Worm (Caenorhabditis elegans): ENCODE data around the gene ocr-4.

The ocr-4 gene

DNA sequence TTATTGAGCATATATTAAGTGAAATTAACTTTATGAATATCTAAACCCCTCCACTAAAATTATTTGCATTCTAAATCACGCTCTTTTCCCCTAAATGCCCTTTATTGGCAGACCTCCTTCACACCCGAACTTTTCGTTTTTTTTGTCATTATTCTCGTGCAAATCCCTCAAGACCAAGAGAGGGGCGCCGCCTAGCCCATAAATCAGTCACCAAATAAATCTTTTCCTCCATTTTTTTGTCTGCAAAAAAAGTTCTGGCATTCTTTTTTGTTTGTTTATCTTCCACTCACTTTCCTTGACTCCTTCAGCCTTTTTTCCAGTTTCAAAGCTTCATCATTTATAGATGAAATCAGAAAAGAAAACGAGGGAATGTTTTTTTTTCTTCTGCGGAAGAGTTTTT lies 13.7 kb downstream of the ocr-4 start:
- no peak for TF ChIP-seq unc-62 (GFP tag; optimal IDR thresholded peaks at IDR 0.05)

DNA sequence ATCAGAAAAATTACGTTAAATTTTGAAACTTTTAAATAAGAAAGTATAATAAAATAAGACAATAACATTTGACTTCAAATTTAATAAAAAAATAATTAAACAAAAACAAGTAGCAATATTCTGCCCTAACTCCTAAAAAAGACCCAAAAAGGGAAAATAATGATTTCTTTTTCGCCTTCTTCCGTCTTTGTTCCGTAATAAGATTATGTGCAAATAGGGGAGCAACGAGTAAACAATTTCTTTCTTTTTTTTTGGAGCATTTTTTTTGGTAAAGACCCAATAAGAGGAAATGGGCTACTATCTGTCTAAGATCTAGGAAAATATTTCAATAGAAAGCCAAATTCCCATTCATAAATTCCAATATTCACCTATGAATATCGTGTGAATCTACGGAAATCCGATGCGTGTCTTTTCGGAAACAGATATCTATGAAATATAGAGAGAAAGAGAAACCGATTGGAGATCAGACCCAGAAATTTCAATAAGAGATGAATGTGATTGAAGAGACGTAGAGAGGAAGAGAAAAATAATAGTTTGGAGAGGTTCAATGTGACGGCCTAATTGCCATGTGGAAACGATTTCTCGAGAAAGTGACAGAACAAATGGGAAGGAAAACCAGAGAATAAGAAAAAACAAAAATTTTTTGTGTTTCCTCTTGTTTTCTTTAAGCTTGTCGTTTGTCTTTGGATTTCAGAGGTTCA lies 14.6 kb downstream of the ocr-4 start:
- TF ChIP-seq unc-62 (GFP tag; optimal IDR thresholded peaks at IDR 0.05): no peak

DNA sequence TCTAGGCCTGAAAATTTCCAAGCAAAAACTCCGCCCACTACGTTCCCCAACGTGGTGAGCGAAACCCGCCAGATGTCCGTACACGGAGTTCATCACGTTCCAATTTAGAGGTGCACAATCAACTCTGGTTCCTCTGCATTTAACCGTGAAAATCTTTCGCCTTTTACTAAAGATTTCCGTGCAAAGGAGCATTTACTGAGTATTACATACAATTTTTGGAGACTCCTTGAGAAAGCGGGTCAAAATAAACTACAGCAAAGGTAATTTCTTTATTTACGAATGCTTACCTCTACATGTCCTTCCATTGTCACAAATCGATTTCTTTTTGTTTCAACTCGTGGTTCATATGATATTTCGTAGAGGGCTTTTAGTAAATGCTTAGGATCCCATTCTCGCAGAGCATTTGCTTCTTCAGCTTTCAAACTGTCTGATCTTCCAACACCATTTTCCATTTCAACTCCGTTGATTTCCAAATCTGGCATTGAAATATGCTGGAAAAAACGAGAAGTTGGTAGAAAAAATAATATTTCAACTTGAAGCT lies 15.9 kb downstream of the ocr-4 start, which contains the start of gene F42C5.9:
F42C5.9 (minus strand) TSS at position 491 of the 541 bp plus-strand sequence.
- no peak for TF ChIP-seq unc-62 (GFP tag; optimal IDR thresholded peaks at IDR 0.05)

DNA sequence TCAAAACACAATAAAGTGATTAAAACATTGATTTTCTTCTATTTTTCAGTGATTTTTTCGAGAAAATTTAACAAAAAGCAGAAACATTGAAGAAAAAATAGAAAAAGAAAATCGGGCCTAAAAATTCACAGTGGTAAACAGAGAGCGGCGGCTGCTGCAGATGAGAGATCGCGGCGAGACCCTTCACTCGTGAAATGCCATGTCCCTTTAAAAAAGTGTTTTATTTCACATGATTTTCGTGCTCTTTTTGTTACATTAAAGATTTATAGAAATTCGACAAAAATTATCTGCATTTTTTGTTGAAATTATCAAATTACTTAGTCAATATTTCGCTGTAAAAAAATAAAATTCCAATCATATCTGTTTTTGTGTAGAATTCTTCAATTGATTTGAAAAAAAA lies 18.6 kb downstream of the ocr-4 start:
- TF ChIP-seq unc-62 (GFP tag; optimal IDR thresholded peaks at IDR 0.05): no peak

DNA sequence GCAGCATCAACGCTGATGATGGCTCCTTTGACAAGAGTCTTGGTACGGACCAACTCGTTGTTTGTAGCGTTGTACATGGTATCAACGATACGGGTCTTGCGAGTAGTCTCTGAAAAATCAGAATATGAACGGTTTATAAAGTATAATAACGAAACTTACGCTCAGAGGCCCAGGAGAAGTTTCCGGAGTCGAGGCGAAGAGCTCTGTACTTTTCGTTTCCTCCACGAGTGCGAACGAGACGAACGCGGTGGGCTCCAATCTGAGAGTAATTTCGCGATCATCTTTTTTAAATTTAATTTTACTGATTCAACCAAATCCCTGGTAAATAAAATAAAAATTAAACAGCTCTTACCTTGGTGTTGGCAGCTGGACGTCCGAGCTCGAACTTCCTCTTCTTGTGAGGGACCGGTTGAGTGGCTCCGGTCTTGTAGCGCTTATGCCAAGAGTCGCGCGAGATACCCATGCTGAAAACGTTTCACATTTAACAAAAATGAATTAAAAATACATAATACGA lies 19.1 kb downstream of the ocr-4 start, which contains the start of gene rps-8:
rps-8 (minus strand) TSS at position 464 of the 514 bp plus-strand sequence.
- TF ChIP-seq unc-62 (GFP tag; optimal IDR thresholded peaks at IDR 0.05): no peak

DNA sequence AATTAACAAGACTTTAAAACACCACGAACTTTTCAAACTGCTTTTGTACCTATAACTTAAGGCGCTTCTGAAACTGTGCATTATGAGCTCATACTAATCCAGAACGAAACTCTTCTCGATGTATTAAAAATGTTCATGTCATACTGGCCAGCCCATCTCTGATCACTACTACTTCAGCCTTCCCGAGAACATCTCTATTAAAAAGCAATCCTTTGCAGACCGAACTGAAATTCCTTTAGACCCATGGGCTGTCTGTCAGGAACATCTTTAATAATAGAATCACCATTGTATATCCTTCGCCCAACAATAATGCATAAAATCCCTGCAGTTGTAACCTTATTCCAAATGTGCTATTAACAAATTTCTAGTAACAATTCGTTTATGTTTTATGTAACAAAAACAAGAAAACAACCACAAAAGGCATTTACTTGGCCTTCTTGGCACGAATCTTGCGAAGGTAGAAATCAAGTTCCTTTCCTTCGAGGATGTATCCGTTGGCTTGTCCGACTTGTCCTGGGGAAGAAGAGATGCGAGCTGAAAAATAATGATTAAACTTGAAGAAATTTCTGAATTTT lies 19.9 kb downstream of the ocr-4 start:
- no peak for TF ChIP-seq unc-62 (GFP tag; optimal IDR thresholded peaks at IDR 0.05)

DNA sequence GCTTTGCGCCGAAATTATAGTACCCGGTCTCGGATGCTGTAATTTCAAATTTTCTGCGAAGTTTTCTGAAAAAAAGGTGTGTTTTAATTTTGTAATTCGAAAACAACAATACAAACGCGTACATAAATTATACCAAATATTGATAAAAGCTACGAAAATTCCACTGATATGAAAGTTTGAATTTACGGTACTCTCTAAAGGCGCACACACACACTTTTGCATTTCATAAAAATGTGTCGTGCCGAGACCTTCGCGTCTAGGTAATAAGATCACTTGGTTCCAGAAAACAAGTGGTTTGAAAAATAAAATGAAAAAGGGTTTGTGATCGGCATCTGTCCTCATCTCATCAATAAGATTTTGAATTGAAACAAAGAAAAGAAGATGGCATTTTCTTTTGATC lies 21.8 kb downstream of the ocr-4 start:
- no peak for TF ChIP-seq unc-62 (GFP tag; optimal IDR thresholded peaks at IDR 0.05)

DNA sequence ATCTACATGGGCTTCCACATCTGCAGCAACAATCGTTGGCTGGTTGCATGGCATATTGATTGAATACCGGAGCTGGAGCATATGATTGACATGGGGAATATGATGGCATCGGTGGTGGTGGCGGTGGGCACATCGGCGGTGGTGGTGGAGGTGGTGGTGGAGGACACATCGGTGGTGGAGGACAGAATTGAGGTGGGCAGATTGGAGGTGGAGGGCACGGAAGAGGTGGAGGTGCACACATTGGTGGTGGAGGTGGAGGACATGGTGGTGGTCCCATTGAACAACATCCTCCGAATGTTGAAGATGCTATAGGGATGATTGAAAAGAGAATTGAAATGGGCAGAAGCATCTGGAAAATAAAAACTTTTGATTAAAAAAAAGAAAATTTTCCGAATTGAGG lies 22.2 kb downstream of the ocr-4 start, which contains the start of gene grl-4:
grl-4 (minus strand) TSS at position 351 of the 400 bp plus-strand sequence.
- no peak for TF ChIP-seq unc-62 (GFP tag; optimal IDR thresholded peaks at IDR 0.05)

DNA sequence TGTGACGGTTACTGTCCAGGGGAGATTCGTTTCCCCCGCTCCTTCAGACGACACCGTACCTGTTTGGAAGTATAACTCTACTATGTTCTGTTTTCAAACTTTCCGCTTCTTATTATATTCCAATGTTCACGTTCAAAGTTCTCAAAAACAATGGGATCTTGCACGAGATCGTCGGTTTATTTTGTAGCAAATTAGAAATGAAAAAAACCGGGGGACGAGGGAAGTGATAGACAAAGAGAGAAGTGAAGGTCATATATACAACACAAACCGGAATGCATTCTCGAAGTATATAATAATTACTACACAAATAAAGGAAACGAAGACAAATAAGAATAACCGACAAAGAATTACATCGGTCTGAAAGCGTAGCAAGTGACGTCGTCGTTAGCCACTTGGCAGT lies 22.9 kb downstream of the ocr-4 start:
- TF ChIP-seq unc-62 (GFP tag; optimal IDR thresholded peaks at IDR 0.05): no peak

DNA sequence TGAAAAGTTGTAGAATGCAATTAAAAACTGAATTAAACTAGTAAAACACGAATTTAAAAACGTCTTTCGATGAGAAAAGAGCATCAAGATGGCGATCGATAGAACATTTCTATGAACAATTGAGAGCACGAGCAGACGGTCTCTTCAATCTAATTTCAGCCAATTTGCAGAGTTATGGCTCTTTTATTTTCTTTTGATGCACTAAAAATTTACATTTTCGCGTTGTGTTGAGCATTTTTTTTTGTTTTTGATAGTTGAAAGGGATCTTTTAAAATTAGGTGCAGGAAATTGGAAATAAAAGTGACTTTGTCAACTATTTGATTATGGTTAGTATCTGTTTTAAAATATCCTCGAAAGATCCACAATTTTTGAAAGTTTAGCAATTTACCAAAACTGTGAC lies 23.6 kb downstream of the ocr-4 start, which contains the start of gene F42C5.6:
F42C5.6 (minus strand) TSS at position 101 of the 400 bp plus-strand sequence.
- no peak for TF ChIP-seq unc-62 (GFP tag; optimal IDR thresholded peaks at IDR 0.05)

DNA sequence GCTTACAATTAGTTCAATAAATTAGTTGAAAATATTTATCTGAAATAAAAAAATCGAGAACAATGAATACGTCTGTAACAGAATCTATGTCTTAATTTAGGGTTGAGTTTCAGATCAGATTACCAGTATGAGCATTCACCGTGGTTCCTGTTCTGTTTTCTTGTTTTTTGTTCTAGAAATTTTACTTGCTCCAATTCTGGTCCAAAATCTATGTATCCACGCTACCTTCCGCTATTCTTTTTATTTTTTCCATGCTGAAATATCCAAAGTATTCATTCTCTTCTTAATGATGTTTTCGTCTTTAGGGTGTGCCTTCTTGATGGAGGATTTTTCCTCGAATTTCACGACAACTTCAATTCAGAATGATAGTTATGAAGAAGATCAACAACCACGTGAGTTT lies 27.3 kb downstream of the ocr-4 start, which contains the start of gene npr-27:
npr-27 (plus strand) TSS at position 301 of the 400 bp plus-strand sequence.
- no peak for TF ChIP-seq unc-62 (GFP tag; optimal IDR thresholded peaks at IDR 0.05)

DNA sequence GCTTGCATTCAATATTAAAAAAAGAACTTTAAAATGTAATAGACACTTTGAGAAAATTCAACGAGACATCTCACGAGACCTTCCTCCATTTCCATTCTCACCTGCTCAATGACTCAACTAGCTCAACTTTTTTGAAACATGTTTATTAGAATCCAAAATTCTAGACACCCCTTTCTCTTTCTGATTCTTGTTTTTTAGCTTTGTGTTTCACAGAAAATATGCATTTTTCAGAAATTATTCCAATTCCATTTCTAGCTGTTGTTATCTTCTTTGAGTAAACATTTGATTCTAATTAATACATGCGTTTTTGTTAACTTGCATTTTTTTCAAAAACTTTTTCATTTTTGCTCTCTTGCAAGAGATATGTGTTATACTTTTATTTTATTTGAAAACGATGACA lies 31.1 kb downstream of the ocr-4 start:
- TF ChIP-seq unc-62 (GFP tag; optimal IDR thresholded peaks at IDR 0.05): no peak

DNA sequence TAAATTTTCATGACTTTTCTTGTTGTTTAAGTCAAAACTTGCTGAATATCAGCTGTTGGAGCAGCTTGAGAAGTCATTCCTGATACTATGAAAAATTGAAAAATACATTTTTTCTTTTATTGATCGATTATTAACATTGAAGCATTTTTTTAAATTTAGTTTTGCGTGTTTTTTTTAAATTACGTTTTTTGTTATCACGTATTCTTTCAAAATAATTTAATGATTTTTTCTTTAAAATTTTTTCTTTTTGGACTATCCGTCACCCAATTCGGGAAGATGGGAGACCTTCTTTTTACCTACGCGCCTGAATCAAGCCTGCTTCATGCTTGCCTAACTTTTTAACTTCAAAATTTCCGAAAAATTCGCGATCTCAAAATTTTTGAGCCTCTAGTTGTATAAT lies 38.5 kb downstream of the ocr-4 start, which contains the start of gene F42C5.5:
F42C5.5 (minus strand) TSS at position 101 of the 400 bp plus-strand sequence.
- TF ChIP-seq unc-62 (GFP tag; optimal IDR thresholded peaks at IDR 0.05): no peak

DNA sequence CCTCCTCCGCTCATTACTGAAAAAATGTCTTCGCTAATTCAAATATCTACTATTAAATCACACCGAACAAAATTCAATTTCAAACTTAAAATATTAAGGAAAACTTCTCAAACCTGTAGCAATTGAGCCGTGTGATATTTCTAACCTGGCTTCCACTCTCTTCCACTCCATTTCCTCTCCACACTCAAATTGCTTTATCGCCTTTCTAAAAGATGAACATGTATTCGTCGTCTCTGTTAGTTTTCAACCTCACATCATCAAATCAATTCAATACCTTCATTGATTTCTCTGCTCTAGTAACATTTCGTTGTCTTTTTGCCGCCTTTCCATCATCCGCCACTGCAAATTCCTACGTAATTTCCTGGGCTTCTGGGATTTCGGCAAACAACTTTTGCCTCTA lies 40.6 kb downstream of the ocr-4 start, which contains the start of gene F42C5.4:
F42C5.4 (minus strand) TSS at position 171 of the 400 bp plus-strand sequence.
- no peak for TF ChIP-seq unc-62 (GFP tag; optimal IDR thresholded peaks at IDR 0.05)

DNA sequence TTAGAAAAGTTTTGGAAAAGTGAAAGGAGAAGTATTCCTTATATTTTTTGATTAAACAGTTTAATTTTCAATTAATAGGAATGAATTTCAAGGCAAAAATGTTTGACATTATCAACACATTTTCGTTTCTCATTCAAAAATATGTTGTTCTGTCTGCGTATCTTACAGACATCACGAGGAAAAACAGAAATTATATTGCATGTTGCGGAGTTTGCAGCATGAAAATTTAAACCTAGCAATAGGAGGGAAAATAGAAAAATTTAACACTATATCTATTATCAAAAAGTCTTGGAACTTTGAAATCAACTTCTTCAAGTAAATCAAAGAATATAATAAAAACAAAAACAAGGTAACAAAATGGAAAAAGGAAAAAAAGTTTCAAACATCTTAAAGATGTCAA lies 41.5 kb downstream of the ocr-4 start:
- no peak for TF ChIP-seq unc-62 (GFP tag; optimal IDR thresholded peaks at IDR 0.05)

DNA sequence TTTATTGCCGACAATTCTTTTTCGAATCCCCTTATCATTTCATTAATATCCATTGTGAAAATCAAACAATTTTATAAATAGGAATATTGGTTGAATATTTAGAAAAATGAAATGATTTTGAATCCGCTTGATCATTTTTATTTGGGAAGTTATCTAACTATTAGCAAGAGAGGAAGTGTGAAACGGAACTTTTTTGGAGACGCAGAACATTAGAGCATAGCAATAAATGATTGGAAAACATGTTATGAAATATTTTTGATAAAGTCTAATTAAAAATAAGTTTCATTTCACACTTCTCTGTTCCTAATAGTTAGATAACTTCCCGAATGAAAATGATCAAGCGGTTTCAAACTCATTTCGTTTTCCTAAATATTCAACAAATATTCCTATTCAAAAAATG lies 45.1 kb downstream of the ocr-4 start, which contains the start of gene F42C5.3:
F42C5.3 (minus strand) TSS at position 101 of the 400 bp plus-strand sequence.
- no peak for TF ChIP-seq unc-62 (GFP tag; optimal IDR thresholded peaks at IDR 0.05)
